Worm (Caenorhabditis elegans): ENCODE measurements around the gene B0280.9.

Gene B0280.9

ce11 chrIII:7122860-7123259, at the start of gene B0280.9, which contains the start of gene rpia-1:
B0280.9 (minus strand) TSS chrIII:7122895.
rpia-1 (plus strand) TSS chrIII:7123128.
- TF ChIP-seq sptf-1 (tag; optimal IDR thresholded peaks at IDR 0.05) = no peak
- TF ChIP-seq lsy-2 (tag; optimal IDR thresholded peaks at IDR 0.05) = peak; percentile 92
- no peak for TF ChIP-seq mab-5 (tag; optimal IDR thresholded peaks at IDR 0.05)
- TF ChIP-seq M03D4.4 (tag; optimal IDR thresholded peaks at IDR 0.05) = no peak
- no peak for TF ChIP-seq snpc-4 (tag; optimal IDR thresholded peaks at IDR 0.05)
- peak; percentile 47 for TF ChIP-seq ces-1 (GFP tag; optimal IDR thresholded peaks at IDR 0.05)
- no peak for TF ChIP-seq tbx-8 (GFP tag; optimal IDR thresholded peaks at IDR 0.05)

- TF ChIP-seq ztf-11 (tag; optimal IDR thresholded peaks at IDR 0.05) (no peak), hlh-1 (tag; optimal IDR thresholded peaks at IDR 0.05) (no peak), bed-3 (GFP tag; optimal IDR thresholded peaks at IDR 0.05) (no peak), unc-120 (tag; optimal IDR thresholded peaks at IDR 0.05; ENCODE audit: poor library complexity, severe bottlenecking) (no peak), lin-13 (tag; optimal IDR thresholded peaks at IDR 0.05) (no peak), drap-1 (GFP tag; optimal IDR thresholded peaks at IDR 0.05) (no peak), ceh-83 (GFP tag; optimal IDR thresholded peaks at IDR 0.05) (no peak), nhr-2 (tag; optimal IDR thresholded peaks at IDR 0.05) (no peak)
These were observed 47.4 kb upstream of the B0280.9 start for ce11 chrIII:7170090-7170489.

ce11 chrIII:7167568-7167937, 44.9 kb upstream of the B0280.9 start, which contains the start of gene acs-4:
acs-4 (plus strand) TSS chrIII:7167838.
- no peak for TF ChIP-seq unc-62 (GFP tag; optimal IDR thresholded peaks at IDR 0.05)
- no peak for TF ChIP-seq nhr-12 (tag; optimal IDR thresholded peaks at IDR 0.05)
- no peak for TF ChIP-seq nhr-237 (tag; optimal IDR thresholded peaks at IDR 0.05)
- TF ChIP-seq mep-1 (tag; optimal IDR thresholded peaks at IDR 0.05) = no peak
- no peak for TF ChIP-seq unc-39 (tag; optimal IDR thresholded peaks at IDR 0.05)
- TF ChIP-seq mls-2 (tag; optimal IDR thresholded peaks at IDR 0.05) = no peak
- TF ChIP-seq bed-3 (GFP tag; optimal IDR thresholded peaks at IDR 0.05) = no peak
- TF ChIP-seq snpc-4 (tag; optimal IDR thresholded peaks at IDR 0.05) = no peak
- no peak for TF ChIP-seq lsy-2 (tag; optimal IDR thresholded peaks at IDR 0.05)
- no peak for TF ChIP-seq elt-1 (tag; optimal IDR thresholded peaks at IDR 0.05; ENCODE audit: borderline replicate concordance, insufficient read depth)
- no peak for TF ChIP-seq drap-1 (GFP tag; optimal IDR thresholded peaks at IDR 0.05)
- no peak for TF ChIP-seq nhr-76 (tag; optimal IDR thresholded peaks at IDR 0.05)
- no peak for TF ChIP-seq ceh-43 (GFP tag; optimal IDR thresholded peaks at IDR 0.05)
- no peak for TF ChIP-seq cnd-1 (tag; optimal IDR thresholded peaks at IDR 0.05)
- TF ChIP-seq mab-5 (tag; optimal IDR thresholded peaks at IDR 0.05) = no peak
- no peak for TF ChIP-seq tbx-8 (GFP tag; optimal IDR thresholded peaks at IDR 0.05)
- TF ChIP-seq flh-1 (GFP tag; optimal IDR thresholded peaks at IDR 0.05) = no peak
- TF ChIP-seq nhr-2 (tag; optimal IDR thresholded peaks at IDR 0.05) = no peak
- no peak for TF ChIP-seq blmp-1 (tag; optimal IDR thresholded peaks at IDR 0.05)

ce11 chrIII:7166664-7167567, 44.2 kb upstream of the B0280.9 start:
- TF ChIP-seq lsy-2 (tag; optimal IDR thresholded peaks at IDR 0.05) = no peak
- no peak for TF ChIP-seq unc-62 (GFP tag; optimal IDR thresholded peaks at IDR 0.05)
- peak; percentile 11 for TF ChIP-seq drap-1 (GFP tag; optimal IDR thresholded peaks at IDR 0.05)
- TF ChIP-seq bed-3 (GFP tag; optimal IDR thresholded peaks at IDR 0.05) = no peak
- TF ChIP-seq blmp-1 (tag; optimal IDR thresholded peaks at IDR 0.05) = no peak
- no peak for TF ChIP-seq mls-2 (tag; optimal IDR thresholded peaks at IDR 0.05)
- no peak for TF ChIP-seq tbx-8 (GFP tag; optimal IDR thresholded peaks at IDR 0.05)
- no peak for TF ChIP-seq mep-1 (tag; optimal IDR thresholded peaks at IDR 0.05)
- no peak for TF ChIP-seq cnd-1 (tag; optimal IDR thresholded peaks at IDR 0.05)
- TF ChIP-seq lin-13 (tag; optimal IDR thresholded peaks at IDR 0.05) = no peak
- TF ChIP-seq nhr-237 (tag; optimal IDR thresholded peaks at IDR 0.05) = peak; percentile 6
- no peak for TF ChIP-seq ces-1 (GFP tag; optimal IDR thresholded peaks at IDR 0.05)

DNA sequence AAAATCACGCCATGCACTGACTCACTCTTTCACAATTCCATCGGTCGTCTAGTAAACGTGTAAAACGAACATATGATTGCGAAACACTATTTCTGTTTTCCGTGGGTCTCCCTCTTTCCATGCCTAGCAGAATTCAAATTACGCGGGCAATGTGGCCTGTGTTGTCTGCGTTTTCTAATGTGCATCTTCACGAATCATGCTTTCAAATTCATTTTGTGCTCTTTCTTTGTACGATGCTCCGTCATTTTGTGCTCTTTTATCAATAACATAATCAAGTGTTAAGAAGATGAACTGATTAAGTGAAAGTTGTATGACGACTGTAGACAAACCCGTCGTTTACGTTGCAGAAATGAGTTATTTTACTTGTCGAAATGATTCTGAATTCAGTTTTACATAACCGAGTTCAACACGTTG, 43.1 kb upstream of the B0280.9 start:
- peak; percentile 10 for TF ChIP-seq ces-1 (GFP tag; optimal IDR thresholded peaks at IDR 0.05)
- no peak for TF ChIP-seq nhr-237 (tag; optimal IDR thresholded peaks at IDR 0.05)
- no peak for TF ChIP-seq sptf-1 (tag; optimal IDR thresholded peaks at IDR 0.05)
- no peak for TF ChIP-seq drap-1 (GFP tag; optimal IDR thresholded peaks at IDR 0.05)

DNA sequence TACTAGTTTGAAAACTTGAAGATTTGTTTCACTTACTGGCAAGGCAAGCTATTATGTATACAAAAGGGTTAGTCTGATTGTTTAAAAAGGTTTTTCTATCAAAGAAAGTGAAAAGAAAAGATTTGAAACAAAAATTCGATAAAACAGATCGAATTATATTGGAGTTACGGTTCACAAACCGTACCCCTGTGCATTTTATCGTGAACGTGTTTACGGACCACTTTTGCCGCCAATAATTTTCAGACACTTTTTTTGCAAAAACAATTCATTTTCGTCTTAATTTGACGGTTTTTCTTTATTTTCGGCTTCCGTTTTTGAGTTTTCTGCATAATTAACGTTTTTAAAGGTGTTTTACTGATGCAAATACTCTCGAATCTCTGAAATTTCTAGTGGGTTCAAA, 42.6 kb upstream of the B0280.9 start:
- no peak for TF ChIP-seq elt-3 (tag; optimal IDR thresholded peaks at IDR 0.05)
- TF ChIP-seq unc-62 (GFP tag; optimal IDR thresholded peaks at IDR 0.05) = no peak
- no peak for TF ChIP-seq pha-4 (tag; optimal IDR thresholded peaks at IDR 0.05)
- no peak for TF ChIP-seq lin-32 (GFP tag; optimal IDR thresholded peaks at IDR 0.05)
- TF ChIP-seq lin-13 (tag; optimal IDR thresholded peaks at IDR 0.05) = no peak
- TF ChIP-seq bed-3 (GFP tag; optimal IDR thresholded peaks at IDR 0.05) = no peak
- no peak for TF ChIP-seq nhr-76 (tag; optimal IDR thresholded peaks at IDR 0.05)
- no peak for TF ChIP-seq mls-2 (tag; optimal IDR thresholded peaks at IDR 0.05)
- no peak for TF ChIP-seq ham-2 (GFP tag; optimal IDR thresholded peaks at IDR 0.05)
- TF ChIP-seq lsy-2 (tag; optimal IDR thresholded peaks at IDR 0.05) = no peak
- no peak for TF ChIP-seq nhr-28 (tag; optimal IDR thresholded peaks at IDR 0.05)
- TF ChIP-seq mep-1 (tag; optimal IDR thresholded peaks at IDR 0.05) = no peak
- TF ChIP-seq mab-5 (tag; optimal IDR thresholded peaks at IDR 0.05) = no peak
- no peak for TF ChIP-seq flh-1 (GFP tag; optimal IDR thresholded peaks at IDR 0.05)
- no peak for TF ChIP-seq drap-1 (GFP tag; optimal IDR thresholded peaks at IDR 0.05)
- TF ChIP-seq elt-1 (tag; optimal IDR thresholded peaks at IDR 0.05; ENCODE audit: borderline replicate concordance, insufficient read depth) = no peak

All from whole organism, mixed stage, embryonic.